Worm (Caenorhabditis elegans) whole organism, mixed stage, embryonic: Measurements from ENCODE around the gene tat-4.

Source experiments
- M03D4.4 ChIP-seq: sonication (generic microtip); optimal IDR thresholded peaks from 2 replicates; lab custom pipeline; 2017; ENCODE audit warnings: mild to moderate bottlenecking, missing genetic modification characterization, missing compliant biosample characterization
- bed-3 ChIP-seq: fragments of 200-800 bp; sonication (Bioruptor generic); optimal IDR thresholded peaks from 3 replicates; lab custom pipeline; 2018; ENCODE audit warnings: mild to moderate bottlenecking, missing genetic modification characterization, moderate library complexity, missing compliant biosample characterization
- blmp-1 ChIP-seq: fragments of 150-350 bp; optimal IDR thresholded peaks from 2 replicates; lab custom pipeline; 2014; ENCODE audit warnings: missing biosample characterization, missing genetic modification characterization
- ceh-39 ChIP-seq: fragments of 150-350 bp; optimal IDR thresholded peaks from 2 replicates; lab custom pipeline; 2014; ENCODE audit warnings: missing biosample characterization, missing genetic modification characterization
- ceh-43 ChIP-seq: fragments of 200-800 bp; sonication (Bioruptor generic); optimal IDR thresholded peaks from 2 replicates; lab custom pipeline; 2018; ENCODE audit warnings: mild to moderate bottlenecking, missing genetic modification characterization, moderate library complexity, missing compliant biosample characterization
- ceh-83 ChIP-seq: fragments of 200-800 bp; sonication (Bioruptor generic); optimal IDR thresholded peaks from 2 replicates; lab custom pipeline; 2018; ENCODE audit warnings: mild to moderate bottlenecking, missing genetic modification characterization, missing compliant biosample characterization
- drap-1 ChIP-seq: fragments of 200-800 bp; sonication (Bioruptor generic); optimal IDR thresholded peaks from 3 replicates; lab custom pipeline; 2018; ENCODE audit warnings: mild to moderate bottlenecking, missing genetic modification characterization, missing compliant biosample characterization
- elt-1 ChIP-seq: sonication (generic microtip); optimal IDR thresholded peaks from 2 replicates; lab custom pipeline; 2017; ENCODE audit warnings: missing genetic modification characterization, mild to moderate bottlenecking, missing compliant biosample characterization, antibody characterized with exemption, moderate library complexity, borderline replicate concordance; ENCODE audit not compliant: insufficient read depth
- elt-3 ChIP-seq: fragments of 150-350 bp; optimal IDR thresholded peaks from 2 replicates; lab custom pipeline; 2014; ENCODE audit warnings: missing biosample characterization, missing genetic modification characterization
- flh-1 ChIP-seq: fragments of 200-800 bp; sonication (Bioruptor generic); optimal IDR thresholded peaks from 2 replicates; lab custom pipeline; 2018; ENCODE audit warnings: mild to moderate bottlenecking, missing genetic modification characterization, moderate library complexity, missing compliant biosample characterization
- ham-2 ChIP-seq: fragments of 200-800 bp; sonication (Bioruptor generic); optimal IDR thresholded peaks from 2 replicates; lab custom pipeline; 2018; ENCODE audit warnings: mild to moderate bottlenecking, missing genetic modification characterization, missing compliant biosample characterization
- hlh-1 ChIP-seq: fragments of 150-350 bp; optimal IDR thresholded peaks from 2 replicates; lab custom pipeline; 2014; ENCODE audit warnings: missing biosample characterization, missing genetic modification reagents, missing genetic modification characterization
- lin-13 ChIP-seq: fragments of 150-350 bp; optimal IDR thresholded peaks from 2 replicates; lab custom pipeline; 2014; ENCODE audit warnings: missing biosample characterization, missing genetic modification characterization
- lin-32 ChIP-seq: fragments of 200-800 bp; sonication (Bioruptor generic); optimal IDR thresholded peaks from 2 replicates; lab custom pipeline; 2018; ENCODE audit warnings: mild to moderate bottlenecking, missing genetic modification characterization, missing compliant biosample characterization
- mab-5 ChIP-seq: fragments of 150-350 bp; optimal IDR thresholded peaks from 2 replicates; lab custom pipeline; 2014; ENCODE audit warnings: missing biosample characterization, missing genetic modification characterization
- mls-2 ChIP-seq: sonication (generic microtip); optimal IDR thresholded peaks from 2 replicates; lab custom pipeline; 2016; ENCODE audit warnings: mild to moderate bottlenecking, missing genetic modification characterization, moderate library complexity, missing compliant biosample characterization
- nhr-2 ChIP-seq: fragments of 150-350 bp; optimal IDR thresholded peaks from 2 replicates; lab custom pipeline; 2014; ENCODE audit warnings: missing biosample characterization, missing genetic modification characterization
- nhr-237 ChIP-seq: fragments of 150-350 bp; optimal IDR thresholded peaks from 2 replicates; lab custom pipeline; 2014; ENCODE audit warnings: missing biosample characterization, missing genetic modification characterization
- nhr-28 ChIP-seq: fragments of 150-350 bp; optimal IDR thresholded peaks from 2 replicates; lab custom pipeline; 2014; ENCODE audit warnings: missing biosample characterization, missing genetic modification characterization
- nhr-76 ChIP-seq: sonication (generic microtip); optimal IDR thresholded peaks from 2 replicates; lab custom pipeline; 2017; ENCODE audit warnings: missing biosample characterization, missing genetic modification characterization
- pha-4 ChIP-seq: fragments of 150-350 bp; optimal IDR thresholded peaks from 2 replicates; lab custom pipeline; 2018; ENCODE audit warnings: missing biosample characterization, missing genetic modification reagents, missing genetic modification characterization
- sem-2 ChIP-seq: fragments of 200-800 bp; sonication (Bioruptor generic); optimal IDR thresholded peaks from 2 replicates; lab custom pipeline; 2018; ENCODE audit warnings: mild to moderate bottlenecking, missing genetic modification characterization, missing compliant biosample characterization
- snpc-4 ChIP-seq: fragments of 150-350 bp; optimal IDR thresholded peaks from 2 replicates; lab custom pipeline; 2014; ENCODE audit warnings: missing biosample characterization, missing genetic modification characterization
- sptf-1 ChIP-seq: sonication (generic microtip); optimal IDR thresholded peaks from 2 replicates; lab custom pipeline; 2017; ENCODE audit warnings: mild to moderate bottlenecking, missing genetic modification characterization, moderate library complexity, missing compliant biosample characterization
- tbx-8 ChIP-seq: fragments of 200-800 bp; sonication (Bioruptor generic); optimal IDR thresholded peaks from 2 replicates; lab custom pipeline; 2018; ENCODE audit warnings: mild to moderate bottlenecking, missing genetic modification characterization, moderate library complexity, missing compliant biosample characterization
- unc-120 ChIP-seq: sonication (generic microtip); optimal IDR thresholded peaks from 2 replicates; lab custom pipeline; 2017; ENCODE audit warnings: missing genetic modification characterization, missing compliant biosample characterization; ENCODE audit not compliant: poor library complexity, severe bottlenecking
- unc-39 ChIP-seq: fragments of 150-350 bp; optimal IDR thresholded peaks from 2 replicates; lab custom pipeline; 2014; ENCODE audit warnings: missing biosample characterization, missing genetic modification characterization
- unc-62 ChIP-seq: fragments of 150-350 bp; optimal IDR thresholded peaks from 2 replicates; lab custom pipeline; 2014; ENCODE audit warnings: missing biosample characterization, missing genetic modification reagents, missing genetic modification characterization
- zip-8 ChIP-seq: fragments of 150-350 bp; optimal IDR thresholded peaks from 2 replicates; lab custom pipeline; 2014; ENCODE audit warnings: missing biosample characterization, missing genetic modification characterization
- ztf-11 ChIP-seq: fragments of 150-350 bp; optimal IDR thresholded peaks from 2 replicates; lab custom pipeline; 2014; ENCODE audit warnings: missing biosample characterization, missing genetic modification characterization

The tat-4 gene

DNA sequence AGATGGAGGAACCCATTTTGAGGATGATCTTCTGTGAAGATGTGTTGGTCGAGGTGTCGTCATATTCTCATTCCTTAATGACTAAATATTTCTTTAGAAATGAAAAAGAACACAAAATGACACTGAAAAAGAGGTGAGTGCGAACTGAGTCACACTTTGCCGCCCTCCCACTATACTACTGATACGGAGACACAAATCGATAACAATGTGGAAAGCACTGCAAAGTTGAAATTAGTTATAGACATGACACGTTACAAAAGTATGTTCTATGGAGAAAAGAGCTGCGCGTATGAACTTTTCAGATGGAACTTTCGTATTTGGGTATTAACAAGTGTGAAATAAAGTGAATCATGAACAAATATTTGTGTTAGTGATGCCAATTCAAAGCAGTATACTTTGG is at the start of gene tat-4:
TSS of gene tat-4 (minus strand) at position 117 of the 400 bp plus-strand sequence.
- TF ChIP-seq drap-1 (GFP tag; lab: Kevin White, UChicago) = no peak
- TF ChIP-seq sem-2 = no peak
- no peak for TF ChIP-seq nhr-237 (tag; lab: Kevin White, UChicago)
- TF ChIP-seq tbx-8 (GFP tag; lab: Kevin White, UChicago) = no peak
- no peak for TF ChIP-seq lin-13 (tag; lab: Kevin White, UChicago)
- no peak for TF ChIP-seq mab-5
- TF ChIP-seq elt-3 (tag; lab: Kevin White, UChicago) = no peak
- TF ChIP-seq unc-62 (GFP tag; lab: Kevin White, UChicago) = no peak
- TF ChIP-seq ceh-39 (tag; lab: Kevin White, UChicago) = no peak
- no peak for TF ChIP-seq blmp-1 (tag; lab: Kevin White, UChicago)
- no peak for TF ChIP-seq M03D4.4 (tag; lab: Kevin White, UChicago)
- TF ChIP-seq lin-32 (GFP tag; lab: Kevin White, UChicago) = no peak
- no peak for TF ChIP-seq ceh-43 (GFP tag; lab: Kevin White, UChicago)
- no peak for TF ChIP-seq nhr-28
- no peak for TF ChIP-seq pha-4 (tag; lab: Kevin White, UChicago)
- no peak for TF ChIP-seq nhr-76

ce11 chrII:6292527-6292926 is 48.4 kb upstream of the tat-4 start, which contains the start of gene nyn-3:
Gene nyn-3 (minus strand): TSS chrII:6292627.
- TF ChIP-seq nhr-237 (tag; lab: Kevin White, UChicago) (no peak), sptf-1 (tag; lab: Kevin White, UChicago) (no peak), ztf-11 (no peak), unc-120 (no peak), mab-5 (no peak), unc-39 (no peak), drap-1 (GFP tag; lab: Kevin White, UChicago) (no peak), mls-2 (tag; lab: Kevin White, UChicago) (no peak)

DNA sequence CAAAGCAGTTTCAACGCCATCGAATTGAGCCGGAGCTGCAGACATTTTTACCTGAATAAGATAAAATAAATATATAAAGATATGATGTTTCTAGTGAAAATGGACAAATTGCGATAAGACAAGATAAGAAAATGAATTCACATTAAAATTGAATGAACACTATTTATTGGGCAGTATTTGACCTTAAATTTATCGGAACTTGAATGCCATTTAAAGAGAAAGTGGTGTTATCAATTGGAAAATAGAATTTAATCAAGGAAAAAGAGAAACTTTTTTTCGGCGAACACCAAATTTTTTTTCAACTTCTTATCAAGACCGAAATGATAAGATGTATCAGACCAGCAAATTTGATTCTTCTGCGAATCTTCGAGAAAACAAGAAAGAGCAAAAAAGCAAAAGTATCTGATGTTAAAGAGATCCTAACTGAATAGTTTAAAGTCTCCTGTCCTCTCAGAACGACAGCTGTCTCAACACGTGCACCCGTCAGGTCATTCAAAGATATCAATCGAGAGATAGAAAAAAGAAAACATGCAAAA is 46.0 kb upstream of the tat-4 start, which contains the start of gene upb-1:
TSS of gene upb-1 (minus strand) at position 51 of the 536 bp plus-strand sequence.
- TF ChIP-seq sptf-1 (tag; lab: Kevin White, UChicago) (no peak), hlh-1 (peak; percentile 100), lin-13 (tag; lab: Kevin White, UChicago) (no peak), pha-4 (tag; lab: Kevin White, UChicago) (no peak), unc-62 (GFP tag; lab: Kevin White, UChicago) (peak; percentile 90)

ce11 chrII:6288104-6288503 is 44.0 kb upstream of the tat-4 start:
- TF ChIP-seq nhr-237 (tag; lab: Kevin White, UChicago) (no peak), drap-1 (GFP tag; lab: Kevin White, UChicago) (no peak), flh-1 (GFP tag; lab: Kevin White, UChicago) (no peak), pha-4 (tag; lab: Kevin White, UChicago) (no peak), unc-120 (no peak), nhr-28 (no peak), mls-2 (tag; lab: Kevin White, UChicago) (no peak), ceh-39 (tag; lab: Kevin White, UChicago) (no peak), zip-8 (tag; lab: Kevin White, UChicago) (no peak), bed-3 (no peak), unc-62 (GFP tag; lab: Kevin White, UChicago) (no peak), sptf-1 (tag; lab: Kevin White, UChicago) (no peak), elt-1 (tag; lab: Kevin White, UChicago) (no peak), mab-5 (no peak), snpc-4 (tag; lab: Kevin White, UChicago) (no peak)

- TF ChIP-seq elt-3 (tag; lab: Kevin White, UChicago) (no peak), lin-13 (tag; lab: Kevin White, UChicago) (no peak), nhr-237 (tag; lab: Kevin White, UChicago) (no peak), bed-3 (no peak), mls-2 (tag; lab: Kevin White, UChicago) (no peak), nhr-28 (no peak), zip-8 (tag; lab: Kevin White, UChicago) (no peak), unc-62 (GFP tag; lab: Kevin White, UChicago) (no peak), nhr-2 (tag; lab: Kevin White, UChicago) (no peak), snpc-4 (tag; lab: Kevin White, UChicago) (no peak), nhr-76 (no peak), ham-2 (GFP tag; lab: Kevin White, UChicago) (no peak), lin-32 (GFP tag; lab: Kevin White, UChicago) (no peak), sem-2 (no peak), sptf-1 (tag; lab: Kevin White, UChicago) (no peak), ceh-83 (no peak)
These were observed 42.8 kb upstream of the tat-4 start, which contains the start of gene F13H8.6 for ce11 chrII:6286865-6287264. Gene F13H8.6 (minus strand): TSS chrII:6286965.
